Fruit fly (Drosophila melanogaster): ENCODE measurements around the gene Cep164.

The Cep164 gene

DNA sequence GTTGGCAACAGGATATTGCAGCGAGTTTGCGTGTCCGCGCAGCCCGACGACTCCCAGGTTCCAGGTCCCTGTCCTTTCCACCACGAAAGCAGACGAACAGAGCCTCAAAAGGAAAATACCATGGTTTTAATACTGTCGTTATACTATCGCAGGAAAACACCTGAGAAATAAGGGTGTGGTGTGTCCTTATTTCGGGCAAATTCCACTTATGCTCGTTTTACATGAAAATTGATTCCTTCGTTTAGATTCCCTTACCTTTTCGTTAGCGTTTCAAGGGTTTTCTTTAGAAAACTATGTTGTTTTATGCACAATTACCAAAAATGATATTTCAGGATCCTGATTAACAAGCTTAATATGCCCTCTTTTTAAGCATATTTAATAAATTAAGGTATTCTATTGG lies at the start of gene Cep164:
TSS of gene Cep164 (minus strand) at position 101 of the 400 bp plus-strand sequence.
- TF ChIP-seq D1 (tag; optimal IDR thresholded peaks at IDR 0.05): no peak
- TF ChIP-seq CG12605 (GFP tag; IDR thresholded peaks at IDR 0.05): no peak
- TF ChIP-seq CG10348 (GFP tag; IDR thresholded peaks at IDR 0.05): no peak
- TF ChIP-seq fd96Ca (GFP tag; IDR thresholded peaks at IDR 0.05): no peak
- no peak for TF ChIP-seq CG9948 (tag; optimal IDR thresholded peaks at IDR 0.05)
- TF ChIP-seq Pif1B (GFP tag; optimal IDR thresholded peaks at IDR 0.05): no peak
- TF ChIP-seq CG8159 (tag; optimal IDR thresholded peaks at IDR 0.05): no peak
- no peak for TF ChIP-seq Pif1A (GFP tag; optimal IDR thresholded peaks at IDR 0.05)
- no peak for TF ChIP-seq CG4496 (GFP tag; IDR thresholded peaks at IDR 0.05)
- no peak for TF ChIP-seq CG14655 (GFP tag; optimal IDR thresholded peaks at IDR 0.05)

dm6 chrX:16008814-16009213 lies 26.1 kb upstream of the Cep164 start, which contains the start of gene Muc14A:
TSS of gene Muc14A (plus strand) at chrX:16009114.
- no peak for TF ChIP-seq CG8301 (tag; optimal IDR thresholded peaks at IDR 0.05)
- no peak for TF ChIP-seq CG9948 (tag; optimal IDR thresholded peaks at IDR 0.05)
- TF ChIP-seq D1 (tag; optimal IDR thresholded peaks at IDR 0.05): no peak
- TF ChIP-seq CG14655 (GFP tag; optimal IDR thresholded peaks at IDR 0.05): no peak
- no peak for TF ChIP-seq CG8159 (tag; optimal IDR thresholded peaks at IDR 0.05)
- TF ChIP-seq CG13204 (GFP tag; optimal IDR thresholded peaks at IDR 0.05): no peak
- no peak for TF ChIP-seq CG32121 (GFP tag; IDR thresholded peaks at IDR 0.05)
- no peak for TF ChIP-seq fd96Ca (GFP tag; IDR thresholded peaks at IDR 0.05)
- no peak for TF ChIP-seq rn (GFP tag; IDR thresholded peaks at IDR 0.05)
- TF ChIP-seq CG10348 (GFP tag; IDR thresholded peaks at IDR 0.05): no peak
- no peak for TF ChIP-seq Snoo (tag; optimal IDR thresholded peaks at IDR 0.05)
- no peak for TF ChIP-seq CG34367 (tag; optimal IDR thresholded peaks at IDR 0.05)
- TF ChIP-seq CG4496 (GFP tag; IDR thresholded peaks at IDR 0.05): no peak
- no peak for TF ChIP-seq CG15710 (tag; optimal IDR thresholded peaks at IDR 0.05)
- no peak for TF ChIP-seq Pif1A (GFP tag; optimal IDR thresholded peaks at IDR 0.05)
- no peak for TF ChIP-seq Pif1B (GFP tag; optimal IDR thresholded peaks at IDR 0.05)
- TF ChIP-seq gl (tag; optimal IDR thresholded peaks at IDR 0.05): no peak
- no peak for TF ChIP-seq Ets98B (GFP tag; IDR thresholded peaks at IDR 0.05)

DNA sequence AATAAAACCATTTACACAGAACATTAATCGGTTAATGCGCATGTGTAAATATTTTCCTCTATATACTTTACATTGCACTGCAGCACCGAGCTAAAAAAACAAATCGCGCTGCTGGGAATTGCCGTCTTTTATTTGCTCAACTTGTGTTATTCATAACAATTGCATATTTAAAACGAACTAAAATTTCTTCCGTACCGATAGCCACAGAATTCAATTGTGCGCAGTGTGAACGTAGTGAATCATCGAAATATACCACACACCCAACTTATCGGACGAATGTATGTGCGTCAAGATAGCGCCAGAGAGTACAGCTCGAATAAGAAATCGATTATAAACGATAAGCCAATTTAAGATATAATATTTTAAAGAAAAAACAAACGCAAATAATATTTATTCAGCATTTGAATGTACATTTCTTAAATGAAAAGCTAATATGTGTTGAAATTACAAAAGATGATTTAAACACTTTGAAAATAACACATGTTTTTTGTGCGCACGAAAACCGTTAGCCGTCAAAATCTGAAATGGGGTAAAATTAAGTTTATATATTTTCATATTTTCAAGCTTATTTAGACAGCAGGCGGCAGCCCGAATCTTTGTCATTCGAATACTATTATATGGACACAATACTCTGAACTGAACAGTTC lies 22.9 kb upstream of the Cep164 start, which contains the start of the genes vap and CG12698:
TSS of gene vap (minus strand) at position 262 of the 647 bp plus-strand sequence.
TSS of gene CG12698 (plus strand) at position 597 of the 647 bp plus-strand sequence.
- no peak for TF ChIP-seq CG12605 (GFP tag; IDR thresholded peaks at IDR 0.05)
- TF ChIP-seq D1 (tag; optimal IDR thresholded peaks at IDR 0.05): peak; percentile 17

- TF ChIP-seq Ets98B (GFP tag; IDR thresholded peaks at IDR 0.05): no peak
- TF ChIP-seq CG14655 (GFP tag; optimal IDR thresholded peaks at IDR 0.05): no peak
- no peak for TF ChIP-seq CG34367 (tag; optimal IDR thresholded peaks at IDR 0.05)
- no peak for TF ChIP-seq CG32121 (GFP tag; IDR thresholded peaks at IDR 0.05)
- no peak for TF ChIP-seq Pif1A (GFP tag; optimal IDR thresholded peaks at IDR 0.05)
- TF ChIP-seq CG8159 (tag; optimal IDR thresholded peaks at IDR 0.05): no peak
- no peak for TF ChIP-seq CG9948 (tag; optimal IDR thresholded peaks at IDR 0.05)
- no peak for TF ChIP-seq Snoo (tag; optimal IDR thresholded peaks at IDR 0.05)
- TF ChIP-seq rn (GFP tag; IDR thresholded peaks at IDR 0.05): no peak
- no peak for TF ChIP-seq CG10348 (GFP tag; IDR thresholded peaks at IDR 0.05)
- no peak for TF ChIP-seq CG4496 (GFP tag; IDR thresholded peaks at IDR 0.05)
- TF ChIP-seq CG15710 (tag; optimal IDR thresholded peaks at IDR 0.05): no peak
- TF ChIP-seq fd96Ca (GFP tag; IDR thresholded peaks at IDR 0.05): no peak
- TF ChIP-seq CG12605 (GFP tag; IDR thresholded peaks at IDR 0.05): no peak
- no peak for TF ChIP-seq EcR (GFP tag; optimal IDR thresholded peaks at IDR 0.05)
- no peak for TF ChIP-seq CG13204 (GFP tag; optimal IDR thresholded peaks at IDR 0.05)
- TF ChIP-seq Pif1B (GFP tag; optimal IDR thresholded peaks at IDR 0.05): no peak
- no peak for TF ChIP-seq CG17806 (tag; optimal IDR thresholded peaks at IDR 0.05)
- no peak for TF ChIP-seq CG8301 (tag; optimal IDR thresholded peaks at IDR 0.05)
- TF ChIP-seq D1 (tag; optimal IDR thresholded peaks at IDR 0.05): no peak
Measured at dm6 chrX:16005066-16005465, 22.3 kb upstream of the Cep164 start.

- TF ChIP-seq CG12605 (GFP tag; IDR thresholded peaks at IDR 0.05) (no peak), Ets98B (GFP tag; IDR thresholded peaks at IDR 0.05) (no peak), CG8301 (tag; optimal IDR thresholded peaks at IDR 0.05) (no peak), CG34367 (tag; optimal IDR thresholded peaks at IDR 0.05) (no peak), rn (GFP tag; IDR thresholded peaks at IDR 0.05) (no peak), Snoo (tag; optimal IDR thresholded peaks at IDR 0.05) (no peak), CG4496 (GFP tag; IDR thresholded peaks at IDR 0.05) (no peak), CG13204 (GFP tag; optimal IDR thresholded peaks at IDR 0.05) (no peak), CG14655 (GFP tag; optimal IDR thresholded peaks at IDR 0.05) (no peak), fd96Ca (GFP tag; IDR thresholded peaks at IDR 0.05) (no peak), CG32121 (GFP tag; IDR thresholded peaks at IDR 0.05) (no peak), CG15710 (tag; optimal IDR thresholded peaks at IDR 0.05) (no peak), CG17806 (tag; optimal IDR thresholded peaks at IDR 0.05) (no peak), D1 (tag; optimal IDR thresholded peaks at IDR 0.05) (no peak), CG9948 (tag; optimal IDR thresholded peaks at IDR 0.05) (no peak), Pif1A (GFP tag; optimal IDR thresholded peaks at IDR 0.05) (no peak), Pif1B (GFP tag; optimal IDR thresholded peaks at IDR 0.05) (no peak), CG10348 (GFP tag; IDR thresholded peaks at IDR 0.05) (no peak), CG8159 (tag; optimal IDR thresholded peaks at IDR 0.05) (no peak)
Measured at dm6 chrX:15996831-15997230, 14.1 kb upstream of the Cep164 start, which contains the start of gene CG8939. TSS of gene CG8939 (plus strand) at chrX:15997016.

dm6 chrX:15992527-15992897 lies 9.8 kb upstream of the Cep164 start:
- TF ChIP-seq CG34367 (tag; optimal IDR thresholded peaks at IDR 0.05): no peak

All from whole organism, pupa.